Worm (Caenorhabditis elegans) whole organism, L4 larva: ENCODE results near the gene F11D11.22.

ENCODE experiments used
- Y48G9A.11 ChIP-seq: fragments of 200-800 bp; sonication (Bioruptor generic); IDR thresholded peaks from 2 replicates; pipeline ENCODE4 v1.3.6; 2022; ENCODE audit warnings: missing genetic modification reagents, missing genetic modification characterization, missing compliant biosample characterization
- ama-1 ChIP-seq: fragments of 150-350 bp; optimal IDR thresholded peaks from 2 replicates; lab custom pipeline; 2014; ENCODE audit warnings: inconsistent platforms, mixed read lengths
- ces-1 ChIP-seq: fragments of 150-350 bp; sonication (generic microtip); optimal IDR thresholded peaks from 4 replicates; lab custom pipeline; 2014; ENCODE audit warnings: missing biosample characterization, missing genetic modification reagents, missing genetic modification characterization
- dve-1 ChIP-seq: sonication (generic microtip); optimal IDR thresholded peaks from 2 replicates; lab custom pipeline; 2017; ENCODE audit warnings: antibody characterized with exemption, mild to moderate bottlenecking, missing genetic modification characterization, missing compliant biosample characterization; ENCODE audit not compliant: insufficient read depth
- egl-27 ChIP-seq: sonication (generic microtip); optimal IDR thresholded peaks from 3 replicates; lab custom pipeline; 2017; ENCODE audit warnings: missing biosample characterization, missing genetic modification reagents, missing genetic modification characterization
- nhr-25 ChIP-seq: sonication (generic microtip); optimal IDR thresholded peaks from 2 replicates; lab custom pipeline; 2017; ENCODE audit warnings: missing genetic modification characterization, mild to moderate bottlenecking, missing compliant biosample characterization, antibody characterized with exemption, moderate library complexity, borderline replicate concordance; ENCODE audit not compliant: insufficient read depth
- skn-1 ChIP-seq: fragments of 150-350 bp; optimal IDR thresholded peaks from 2 replicates; lab custom pipeline; 2014; ENCODE audit warnings: missing biosample characterization, missing genetic modification characterization
- snpc-1.2 ChIP-seq: fragments of 200-800 bp; sonication (Bioruptor generic); IDR thresholded peaks from 2 replicates; pipeline ENCODE4 v1.3.6; 2022; ENCODE audit warnings: missing genetic modification reagents, missing genetic modification characterization, missing compliant biosample characterization
- unc-62 ChIP-seq, 3 experiments: fragments of 150-350 bp in 1 of 3; sonication (generic microtip); optimal IDR thresholded peaks in 2 of 3; peaks in 1 of 3; 1 replicate in 1 of 3; 2 replicates in 2 of 3; lab custom pipeline; 2014 to 2017; ENCODE audit warnings: missing biosample characterization in 3 of 3, missing genetic modification characterization in 3 of 3, missing genetic modification reagents in 3 of 3, missing genotype in 1 of 3
- zag-1 ChIP-seq: fragments of 150-350 bp; optimal IDR thresholded peaks from 2 replicates; lab custom pipeline; 2014; ENCODE audit warnings: missing biosample characterization, missing genetic modification characterization

DNA sequence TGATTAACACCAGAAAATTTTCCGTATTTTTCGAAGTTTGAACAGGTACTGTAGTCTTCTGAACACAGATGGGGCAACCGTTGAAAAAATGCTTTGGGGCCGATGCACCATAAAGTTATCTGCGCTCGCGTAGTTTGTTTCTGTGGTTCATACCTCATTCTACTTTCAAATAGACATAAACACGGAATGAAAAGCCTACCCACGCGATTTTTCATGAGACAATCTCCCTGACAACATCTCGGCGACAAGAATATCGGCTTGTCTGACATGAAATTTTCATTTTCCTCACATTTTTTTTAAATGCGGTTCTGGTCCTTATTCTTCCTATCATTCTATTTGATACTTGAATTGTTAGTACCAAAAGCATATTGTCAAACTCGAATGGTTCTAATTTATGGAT, 10.6 kb downstream of the F11D11.22 start, which contains the start of gene clec-257:
- TF ChIP-seq ces-1 (no peak), nhr-25 (no peak), snpc-1.2 (GFP tag; lab: Robert Waterston, UW) (no peak), Y48G9A.11 (GFP tag; lab: Robert Waterston, UW) (no peak), ama-1 (lab: Kevin White, UChicago) (no peak), skn-1 (tag; lab: Kevin White, UChicago) (no peak), dve-1 (no peak), zag-1 (tag; lab: Kevin White, UChicago) (no peak), egl-27 (tag; lab: Kevin White, UChicago) (no peak), unc-62 (GFP tag; optimal IDR thresholded peaks at IDR 0.05 in 1 of 2; lab: Kevin White, UChicago) (no peak), unc-62 (tag; optimal IDR thresholded peaks at IDR 0.05; lab: Kevin White, UChicago) (no peak)
